Fruit fly (Drosophila melanogaster) whole organism, embryonic: ENCODE results near the gene foi.

Source experiments
- ATbp ChIP-seq: fragments of 200-800 bp; sonication (Bioruptor generic); optimal IDR thresholded peaks from 2 replicates; lab custom pipeline; 2017; ENCODE audit warnings: missing biosample characterization, mild to moderate bottlenecking, missing genetic modification characterization, missing genetic modification reagents
- Asciz ChIP-seq: fragments of 200-800 bp; sonication (Bioruptor generic); optimal IDR thresholded peaks from 2 replicates; lab custom pipeline; 2017; ENCODE audit warnings: missing biosample characterization, mild to moderate bottlenecking, missing genetic modification characterization, missing genetic modification reagents
- BtbVII ChIP-seq: fragments of 200-800 bp; sonication (Bioruptor generic); optimal IDR thresholded peaks from 3 replicates; lab custom pipeline; 2017; ENCODE audit warnings: missing biosample characterization, mild to moderate bottlenecking, missing genetic modification characterization
- CG10267 ChIP-seq: fragments of 200-800 bp; sonication (Bioruptor generic); optimal IDR thresholded peaks from 2 replicates; lab custom pipeline; 2018; ENCODE audit warnings: missing biosample characterization, mild to moderate bottlenecking, missing genetic modification characterization, moderate library complexity
- CG11695 ChIP-seq: fragments of 200-800 bp; sonication (Bioruptor generic); IDR thresholded peaks from 3 replicates; pipeline ENCODE4 v1.3.6; 2022; ENCODE audit warnings: missing biosample characterization, missing genetic modification characterization
- CG12299 ChIP-seq: fragments of 200-800 bp; sonication (Bioruptor generic); optimal IDR thresholded peaks from 2 replicates; lab custom pipeline; 2018; ENCODE audit warnings: missing biosample characterization, mild to moderate bottlenecking, missing genetic modification characterization
- CG12659 ChIP-seq: fragments of 200-800 bp; sonication (Bioruptor generic); optimal IDR thresholded peaks from 3 replicates; lab custom pipeline; 2017; ENCODE audit warnings: mild to moderate bottlenecking, missing biosample characterization, missing genetic modification reagents, missing genetic modification characterization
- CG13296 ChIP-seq: fragments of 200-800 bp; sonication (Bioruptor generic); optimal IDR thresholded peaks from 3 replicates; lab custom pipeline; 2018; ENCODE audit warnings: missing biosample characterization, mild to moderate bottlenecking, missing genetic modification characterization
- CG17361 ChIP-seq: fragments of 200-800 bp; sonication (Bioruptor generic); IDR thresholded peaks from 3 replicates; pipeline ENCODE4 v1.3.6; 2022; ENCODE audit warnings: missing biosample characterization, missing genetic modification characterization
- CG18764 ChIP-seq: fragments of 200-800 bp; sonication (Bioruptor generic); optimal IDR thresholded peaks from 3 replicates; lab custom pipeline; 2016; ENCODE audit warnings: missing biosample characterization, missing genetic modification characterization
- CG2116 ChIP-seq: fragments of 200-800 bp; sonication (Bioruptor generic); optimal IDR thresholded peaks from 3 replicates; lab custom pipeline; 2018; ENCODE audit warnings: missing biosample characterization, mild to moderate bottlenecking, missing genetic modification characterization
- CG2678 ChIP-seq: fragments of 200-800 bp; sonication (Bioruptor generic); optimal IDR thresholded peaks from 3 replicates; lab custom pipeline; 2019; ENCODE audit warnings: missing biosample characterization, mild to moderate bottlenecking, missing genetic modification characterization, moderate library complexity
- CG31365 ChIP-seq: fragments of 200-800 bp; sonication (Bioruptor generic); optimal IDR thresholded peaks from 2 replicates; lab custom pipeline; 2018; ENCODE audit warnings: missing biosample characterization, mild to moderate bottlenecking, missing genetic modification characterization
- CG3407 ChIP-seq: fragments of 200-800 bp; sonication (Bioruptor generic); optimal IDR thresholded peaks from 2 replicates; lab custom pipeline; 2018; ENCODE audit warnings: missing biosample characterization, mild to moderate bottlenecking, missing genetic modification characterization
- CG4617 ChIP-seq: fragments of 200-800 bp; sonication (Bioruptor generic); optimal IDR thresholded peaks from 3 replicates; lab custom pipeline; 2016; ENCODE audit warnings: missing biosample characterization, missing genetic modification characterization, borderline replicate concordance
- CG7987 ChIP-seq: fragments of 200-800 bp; sonication (Bioruptor generic); optimal IDR thresholded peaks from 2 replicates; lab custom pipeline; 2018; ENCODE audit warnings: missing biosample characterization, mild to moderate bottlenecking, missing genetic modification characterization, moderate library complexity
- Dbx ChIP-seq: fragments of 200-800 bp; sonication (Bioruptor generic); IDR thresholded peaks from 3 replicates; pipeline ENCODE4 v1.3.6; 2022; ENCODE audit warnings: missing biosample characterization, missing genetic modification characterization
- Dek ChIP-seq: fragments of 200-800 bp; sonication (Bioruptor generic); optimal IDR thresholded peaks from 3 replicates; lab custom pipeline; 2019; ENCODE audit warnings: missing biosample characterization, mild to moderate bottlenecking, missing genetic modification characterization, moderate library complexity
- Eip74EF ChIP-seq, 2 experiments: fragments of 200-800 bp in 1 of 2; fragments of >200 bp in 1 of 2; sonication (Bioruptor generic) in 1 of 2; optimal IDR thresholded peaks; 2 replicates each; lab custom pipeline; 2017 to 2019; ENCODE audit warnings: missing biosample characterization in 2 of 2, missing genetic modification characterization in 2 of 2, mild to moderate bottlenecking in 1 of 2, moderate library complexity in 1 of 2
- Fer1 ChIP-seq: fragments of 200-800 bp; sonication (Bioruptor generic); optimal IDR thresholded peaks from 2 replicates; lab custom pipeline; 2017; ENCODE audit warnings: missing biosample characterization, mild to moderate bottlenecking, missing genetic modification characterization
- HHEX ChIP-seq: fragments of 200-800 bp; sonication (Bioruptor generic); optimal IDR thresholded peaks from 3 replicates; lab custom pipeline; 2017; ENCODE audit warnings: missing biosample characterization, mild to moderate bottlenecking, missing genetic modification characterization, missing genetic modification reagents
- Hand ChIP-seq: fragments of 200-800 bp; sonication (Bioruptor generic); optimal IDR thresholded peaks from 2 replicates; lab custom pipeline; 2017; ENCODE audit warnings: mild to moderate bottlenecking, missing biosample characterization, missing genetic modification reagents, missing genetic modification characterization
- Lim3 ChIP-seq: fragments of 200-800 bp; sonication (Bioruptor generic); IDR thresholded peaks from 2 replicates; pipeline ENCODE4 v1.3.6; 2022; ENCODE audit warnings: missing biosample characterization, missing genetic modification characterization
- Pdp1 ChIP-seq, 2 experiments: fragments of 200-800 bp; sonication (Bioruptor generic); optimal IDR thresholded peaks; 3 replicates each; lab custom pipeline; 2016; ENCODE audit warnings: missing biosample characterization in 2 of 2, missing genetic modification characterization in 2 of 2, mild to moderate bottlenecking in 1 of 2, moderate library complexity in 1 of 2
- Six4 ChIP-seq: fragments of 200-800 bp; sonication (Bioruptor generic); optimal IDR thresholded peaks from 2 replicates; lab custom pipeline; 2016; ENCODE audit warnings: missing biosample characterization, missing genetic modification characterization
- Ssrp ChIP-seq: fragments of 200-800 bp; sonication (Bioruptor generic); optimal IDR thresholded peaks from 2 replicates; lab custom pipeline; 2018; ENCODE audit warnings: missing biosample characterization, mild to moderate bottlenecking, missing genetic modification characterization, moderate library complexity
- Xrp1 ChIP-seq: fragments of 200-800 bp; sonication (Bioruptor generic); IDR thresholded peaks from 2 replicates; pipeline ENCODE4 v1.3.6; 2022; ENCODE audit warnings: missing biosample characterization, missing genetic modification characterization
- bowl ChIP-seq: fragments of 200-800 bp; sonication (Bioruptor generic); IDR thresholded peaks from 2 replicates; pipeline ENCODE4 v1.3.6; 2022; ENCODE audit warnings: missing biosample characterization, missing genetic modification characterization
- cwo ChIP-seq: fragments of 200-800 bp; sonication (Bioruptor generic); optimal IDR thresholded peaks from 3 replicates; lab custom pipeline; 2017; ENCODE audit warnings: missing biosample characterization, missing genetic modification characterization, mild to moderate bottlenecking, moderate library complexity, missing genetic modification reagents
- disco-r ChIP-seq: fragments of 200-800 bp; sonication (Bioruptor generic); optimal IDR thresholded peaks from 2 replicates; lab custom pipeline; 2016; ENCODE audit warnings: missing biosample characterization, missing genetic modification characterization
- dpn ChIP-seq, 2 experiments: fragments of 200-800 bp; sonication (Bioruptor generic); optimal IDR thresholded peaks; 3 replicates each; lab custom pipeline; 2016; ENCODE audit warnings: missing biosample characterization in 2 of 2, missing genetic modification characterization in 2 of 2
- en ChIP-seq: fragments of 200-800 bp; sonication (Bioruptor generic); optimal IDR thresholded peaks from 2 replicates; lab custom pipeline; 2016; ENCODE audit warnings: missing biosample characterization, missing genetic modification characterization
- eyg ChIP-seq: fragments of 200-800 bp; sonication (Bioruptor generic); optimal IDR thresholded peaks from 3 replicates; lab custom pipeline; 2016; ENCODE audit warnings: missing biosample characterization, missing genetic modification characterization
- fd3F ChIP-seq: fragments of 200-800 bp; sonication (Bioruptor generic); optimal IDR thresholded peaks from 2 replicates; lab custom pipeline; 2018; ENCODE audit warnings: missing biosample characterization, mild to moderate bottlenecking, missing genetic modification characterization, moderate library complexity
- gce ChIP-seq: fragments of 200-800 bp; sonication (Bioruptor generic); IDR thresholded peaks from 3 replicates; pipeline ENCODE4 v1.3.6; 2022; ENCODE audit warnings: missing biosample characterization, missing genetic modification characterization
- gro ChIP-seq: fragments of 200-800 bp; sonication (Bioruptor generic); optimal IDR thresholded peaks from 2 replicates; lab custom pipeline; 2016; ENCODE audit warnings: missing biosample characterization, missing genetic modification characterization
- jigr1 ChIP-seq: fragments of 200-800 bp; sonication (Bioruptor generic); IDR thresholded peaks from 3 replicates; pipeline ENCODE4 v1.3.6; 2022; ENCODE audit warnings: missing biosample characterization, missing genetic modification characterization
- kah ChIP-seq: fragments of 200-800 bp; sonication (Bioruptor generic); optimal IDR thresholded peaks from 2 replicates; lab custom pipeline; 2018; ENCODE audit warnings: missing biosample characterization, mild to moderate bottlenecking, missing genetic modification characterization
- knrl ChIP-seq: fragments of 200-800 bp; sonication (Bioruptor generic); IDR thresholded peaks from 3 replicates; pipeline ENCODE4 v1.3.6; 2022; ENCODE audit warnings: missing biosample characterization, missing genetic modification characterization; ENCODE audit not compliant: partially characterized antibody
- luna ChIP-seq: fragments of 200-800 bp; sonication (Bioruptor generic); optimal IDR thresholded peaks from 2 replicates; lab custom pipeline; 2016; ENCODE audit warnings: missing biosample characterization, missing genetic modification characterization
- mam ChIP-seq: fragments of 200-800 bp; sonication (Bioruptor generic); optimal IDR thresholded peaks from 3 replicates; lab custom pipeline; 2016; ENCODE audit warnings: missing biosample characterization, missing genetic modification characterization
- nau ChIP-seq: fragments of 200-800 bp; sonication (Bioruptor generic); optimal IDR thresholded peaks from 3 replicates; lab custom pipeline; 2017; ENCODE audit warnings: missing biosample characterization, mild to moderate bottlenecking, missing genetic modification characterization, missing genetic modification reagents
- nerfin-2 ChIP-seq: fragments of 200-800 bp; sonication (Bioruptor generic); IDR thresholded peaks from 2 replicates; pipeline ENCODE4 v1.3.6; 2022; ENCODE audit warnings: missing biosample characterization, missing genetic modification characterization; ENCODE audit not compliant: partially characterized antibody
- odd ChIP-seq: fragments of 200-800 bp; sonication (Bioruptor generic); optimal IDR thresholded peaks from 2 replicates; lab custom pipeline; 2017; ENCODE audit warnings: missing biosample characterization, mild to moderate bottlenecking, missing genetic modification characterization
- onecut ChIP-seq: fragments of 200-800 bp; sonication (Bioruptor generic); IDR thresholded peaks from 2 replicates; pipeline ENCODE4 v1.3.6; 2022; ENCODE audit warnings: missing biosample characterization, missing genetic modification characterization
- org-1 ChIP-seq: fragments of 200-800 bp; sonication (Bioruptor generic); optimal IDR thresholded peaks from 2 replicates; lab custom pipeline; 2017; ENCODE audit warnings: missing biosample characterization, missing genetic modification characterization
- sd ChIP-seq: fragments of 200-800 bp; sonication (Bioruptor generic); optimal IDR thresholded peaks from 3 replicates; lab custom pipeline; 2018; ENCODE audit warnings: missing biosample characterization, mild to moderate bottlenecking, missing genetic modification characterization, moderate library complexity
- sens ChIP-seq: fragments of 200-800 bp; sonication (Bioruptor generic); peaks from one replicate; lab custom pipeline; 2016; ENCODE audit warnings: missing biosample characterization, missing genetic modification characterization
- tap ChIP-seq: fragments of 200-800 bp; optimal IDR thresholded peaks from 3 replicates; lab custom pipeline; 2019; ENCODE audit warnings: missing biosample characterization, mild to moderate bottlenecking, missing genetic modification characterization, moderate library complexity
- tio ChIP-seq: fragments of 200-800 bp; sonication (Bioruptor generic); optimal IDR thresholded peaks from 2 replicates; lab custom pipeline; 2017; ENCODE audit warnings: missing biosample characterization, missing genetic modification characterization, inconsistent platforms

foi gene

DNA sequence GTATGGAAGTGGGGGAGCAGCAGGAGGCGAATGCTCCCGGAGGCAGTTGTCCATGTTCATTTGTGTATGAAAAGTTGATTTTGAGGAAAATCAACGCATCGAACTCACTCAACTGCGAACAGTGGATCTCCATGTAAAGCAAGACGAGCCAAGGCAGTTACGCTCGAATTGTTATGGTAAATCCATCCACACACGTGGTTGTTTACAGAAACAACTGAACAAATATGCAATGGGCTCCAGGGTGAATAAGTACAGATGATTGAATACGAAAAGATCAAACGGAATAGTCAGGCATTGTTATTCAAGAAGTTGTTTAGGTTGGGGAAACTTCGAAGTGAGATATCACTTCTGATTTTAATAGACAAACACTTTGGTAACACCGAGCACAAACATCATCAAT, 59.0 kb downstream of the foi start (continued):
- TF ChIP-seq cwo (peak; percentile 37), CG18764 (peak; percentile 26), CG4617 (GFP tag; lab: Kevin White, UChicago) (no peak), fd3F (GFP tag; lab: Kevin White, UChicago) (peak; percentile 24), CG13296 (GFP tag; lab: Kevin White, UChicago) (peak; percentile 53), Eip74EF (GFP tag; optimal IDR thresholded peaks at IDR 0.05; lab: Kevin White, UChicago) (no peak), disco-r (GFP tag; lab: Kevin White, UChicago) (peak; percentile 37), bowl (GFP tag; lab: Robert Waterston, UW) (peak; percentile 34; the same call in 1 of the 2 replicates), Dbx (GFP tag; lab: Robert Waterston, UW) (peak; percentile 52; the same call in 1 of the 3 replicates), en (GFP tag; lab: Kevin White, UChicago) (peak; percentile 30), org-1 (GFP tag; lab: Kevin White, UChicago) (peak; percentile 68), CG17361 (GFP tag; lab: Robert Waterston, UW) (no peak), tio (peak; percentile 45), knrl (no peak), Fer1 (GFP tag; lab: Kevin White, UChicago) (peak; percentile 61), sens (GFP tag; lab: Kevin White, UChicago) (peak; percentile 76), Ssrp (tag; lab: Kevin White, UChicago) (no peak), onecut (GFP tag; lab: Robert Waterston, UW) (peak; percentile 23; the same call in 1 of the 2 replicates), CG10267 (no peak), Xrp1 (no peak), nerfin-2 (GFP tag; lab: Robert Waterston, UW) (no peak), gro (GFP tag; lab: Kevin White, UChicago) (no peak), Pdp1 (GFP tag; optimal IDR thresholded peaks at IDR 0.05; lab: Kevin White, UChicago) (peak in 1 of 2 experiments; percentile 12), Lim3 (GFP tag; lab: Robert Waterston, UW) (no peak), jigr1 (no peak), Dek (tag; lab: Kevin White, UChicago) (peak; percentile 34), CG7987 (GFP tag; lab: Kevin White, UChicago) (peak; percentile 72), HHEX (GFP tag; lab: Kevin White, UChicago) (peak; percentile 66), kah (GFP tag; lab: Kevin White, UChicago) (peak; percentile 13), nau (GFP tag; lab: Kevin White, UChicago) (no peak), Six4 (GFP tag; lab: Kevin White, UChicago) (no peak), Hand (GFP tag; lab: Kevin White, UChicago) (peak; percentile 21), CG2678 (tag; lab: Kevin White, UChicago) (peak; percentile 67), CG12299 (tag; lab: Kevin White, UChicago) (peak; percentile 27), CG12659 (GFP tag; lab: Kevin White, UChicago) (peak; percentile 2), tap (tag; lab: Kevin White, UChicago) (no peak), sd (peak; percentile 41), ATbp (peak; percentile 73), Asciz (GFP tag; lab: Kevin White, UChicago) (peak; percentile 70), CG2116 (GFP tag; lab: Kevin White, UChicago) (peak; percentile 28), luna (GFP tag; lab: Kevin White, UChicago) (peak; percentile 8), CG31365 (peak; percentile 26), BtbVII (GFP tag; lab: Kevin White, UChicago) (peak; percentile 41), eyg (GFP tag; lab: Kevin White, UChicago) (peak; percentile 14), odd (peak; percentile 15), CG3407 (GFP tag; lab: Kevin White, UChicago) (peak; percentile 15), dpn (GFP tag; optimal IDR thresholded peaks at IDR 0.05; lab: Kevin White, UChicago) (peak in 1 of 2 experiments; percentile 30), CG11695 (GFP tag; lab: Robert Waterston, UW) (0 out of 3 replicates have a peak, but pooled peaks have one; percentile 25), mam (GFP tag; lab: Kevin White, UChicago) (peak; percentile 4), gce (GFP tag; lab: Robert Waterston, UW) (peak; percentile 33; the same call in 1 of the 3 replicates)
